Worm (Caenorhabditis elegans) whole organism, L1 larva: ENCODE results near the gene asp-5.

Experiments used
- elt-3 ChIP-seq, 6 experiments: fragments of 150-350 bp in 1 of 6; sonication (generic microtip); optimal IDR thresholded peaks; 2 replicates each; lab custom pipeline; 2017 to 2018; ENCODE audit warnings: missing biosample characterization in 6 of 6, missing genetic modification characterization in 6 of 6, inconsistent platforms in 1 of 6
- fkh-10 ChIP-seq: sonication (generic microtip); optimal IDR thresholded peaks from 2 replicates; lab custom pipeline; 2017; ENCODE audit warnings: missing biosample characterization, missing genetic modification reagents, missing genetic modification characterization
- irx-1 ChIP-seq: sonication (generic microtip); optimal IDR thresholded peaks from 2 replicates; lab custom pipeline; 2016; ENCODE audit warnings: missing genetic modification characterization, missing compliant biosample characterization
- isw-1 ChIP-seq: fragments of 200-800 bp; sonication (Bioruptor generic); IDR thresholded peaks from 2 replicates; pipeline ENCODE4 v1.3.6; 2022; ENCODE audit warnings: missing genetic modification characterization, missing compliant biosample characterization
- jun-1 ChIP-seq: fragments of 150-350 bp; optimal IDR thresholded peaks from 2 replicates; lab custom pipeline; 2014; ENCODE audit warnings: missing biosample characterization, missing genetic modification reagents, missing genetic modification characterization
- nhr-28 ChIP-seq: fragments of 150-350 bp; optimal IDR thresholded peaks from 2 replicates; lab custom pipeline; 2014; ENCODE audit warnings: missing biosample characterization, missing genetic modification characterization
- nhr-76 ChIP-seq: sonication (generic microtip); optimal IDR thresholded peaks from 2 replicates; lab custom pipeline; 2017; ENCODE audit warnings: missing biosample characterization, missing genetic modification characterization
- pqm-1 ChIP-seq: sonication (generic microtip); optimal IDR thresholded peaks from 3 replicates; lab custom pipeline; 2017; ENCODE audit warnings: missing biosample characterization, missing genetic modification characterization
- snu-23 ChIP-seq: sonication (generic microtip); optimal IDR thresholded peaks from 2 replicates; lab custom pipeline; 2016; ENCODE audit warnings: missing genetic modification characterization, missing compliant biosample characterization
- tlp-1 ChIP-seq: fragments of 150-350 bp; optimal IDR thresholded peaks from 2 replicates; lab custom pipeline; 2014; ENCODE audit warnings: missing biosample characterization, missing genetic modification characterization
- unc-62 ChIP-seq: fragments of 150-350 bp; optimal IDR thresholded peaks from 2 replicates; lab custom pipeline; 2014; ENCODE audit warnings: missing biosample characterization, missing genetic modification reagents, missing genetic modification characterization

- no peak for TF ChIP-seq irx-1 (tag; lab: Kevin White, UChicago)
- no peak for TF ChIP-seq tlp-1
- no peak for TF ChIP-seq nhr-76
- no peak for TF ChIP-seq pqm-1
- TF ChIP-seq isw-1 (GFP tag; lab: Robert Waterston, UW) = no peak
- no peak for TF ChIP-seq snu-23 (GFP tag; lab: Kevin White, UChicago)
- no peak for TF ChIP-seq fkh-10 (GFP tag; lab: Kevin White, UChicago)
- TF ChIP-seq elt-3 (tag; optimal IDR thresholded peaks at IDR 0.05; lab: Kevin White, UChicago) = no peak
- TF ChIP-seq unc-62 (GFP tag; lab: Kevin White, UChicago) = no peak
- no peak for TF ChIP-seq nhr-28 (tag; lab: Kevin White, UChicago)
- TF ChIP-seq jun-1 (tag; lab: Kevin White, UChicago) = no peak
Measured at ce11 chrV:8262212-8262611, 10.0 kb upstream of the asp-5 start.
